Fruit fly (Drosophila melanogaster) whole organism, embryonic: ENCODE measurements around the gene Ppm1.

Experiments used
- CG1024 ChIP-seq: fragments of 200-800 bp; sonication (Bioruptor generic); IDR thresholded peaks from 2 replicates; pipeline ENCODE4 v1.3.6; 2022; ENCODE audit warnings: missing biosample characterization, missing genetic modification characterization
- CG18476 ChIP-seq: fragments of 200-800 bp; sonication (Bioruptor generic); optimal IDR thresholded peaks from 2 replicates; lab custom pipeline; 2016; ENCODE audit warnings: missing biosample characterization, mild to moderate bottlenecking, missing genetic modification characterization
- CG42726 ChIP-seq: fragments of 200-800 bp; sonication (Bioruptor generic); IDR thresholded peaks from 2 replicates; pipeline ENCODE4 v1.3.6; 2022; ENCODE audit warnings: missing biosample characterization, missing genetic modification characterization; ENCODE audit not compliant: partially characterized antibody
- CG4707 ChIP-seq: fragments of 200-800 bp; sonication (Bioruptor generic); optimal IDR thresholded peaks from 2 replicates; lab custom pipeline; 2018; ENCODE audit warnings: missing biosample characterization, mild to moderate bottlenecking, missing genetic modification characterization, moderate library complexity
- CG6791 ChIP-seq: fragments of 200-800 bp; sonication (Bioruptor generic); IDR thresholded peaks from 3 replicates; pipeline ENCODE4 v1.3.6; 2022; ENCODE audit warnings: missing biosample characterization, missing genetic modification characterization; ENCODE audit not compliant: partially characterized antibody
- CG8924 ChIP-seq: fragments of 200-800 bp; optimal IDR thresholded peaks from 3 replicates; lab custom pipeline; 2019; ENCODE audit warnings: missing biosample characterization, mild to moderate bottlenecking, missing genetic modification characterization, moderate library complexity
- Dad ChIP-seq: fragments of 200-800 bp; sonication (Bioruptor generic); optimal IDR thresholded peaks from 3 replicates; lab custom pipeline; 2016; ENCODE audit warnings: missing biosample characterization, missing genetic modification characterization
- ab ChIP-seq: fragments of 200-800 bp; sonication (Bioruptor generic); optimal IDR thresholded peaks from 2 replicates; lab custom pipeline; 2016; ENCODE audit warnings: missing biosample characterization, missing genetic modification characterization
- eve ChIP-seq, 2 experiments: fragments of >200 bp; optimal IDR thresholded peaks; 2 replicates each; lab custom pipeline; 2017; ENCODE audit warnings: missing biosample characterization in 2 of 2, missing genetic modification characterization in 2 of 2
- hb ChIP-seq: fragments of 200-800 bp; sonication (Bioruptor generic); IDR thresholded peaks from 3 replicates; pipeline ENCODE4 v1.3.6; 2022; ENCODE audit warnings: missing biosample characterization, missing genetic modification characterization; ENCODE audit not compliant: partially characterized antibody

DNA sequence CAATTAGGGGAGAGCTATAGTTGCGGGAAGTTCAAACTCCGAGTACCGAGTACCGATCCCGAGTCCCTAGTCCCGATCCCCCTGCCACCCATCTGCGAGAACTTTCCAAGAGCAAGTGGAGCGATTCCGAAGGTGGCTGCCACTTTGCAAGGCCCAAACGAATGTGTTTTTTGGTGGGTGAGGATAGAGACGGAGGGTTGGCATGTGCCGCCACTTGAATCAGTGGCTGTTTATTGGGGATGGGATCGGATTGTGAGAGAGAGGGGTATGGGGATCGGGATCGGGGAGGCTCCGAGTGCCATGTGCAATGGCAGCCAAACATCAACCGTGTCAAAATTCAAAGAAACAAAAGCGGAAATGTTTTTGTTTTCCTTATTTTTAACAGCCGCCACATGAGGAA is 11.1 kb downstream of the Ppm1 start:
- TF ChIP-seq eve (GFP tag; optimal IDR thresholded peaks at IDR 0.05; lab: Kevin White, UChicago) (no peak), ab (GFP tag; lab: Kevin White, UChicago) (no peak), hb (GFP tag; lab: Robert Waterston, UW) (no peak), CG8924 (no peak), CG1024 (GFP tag; lab: Robert Waterston, UW) (no peak), CG6791 (GFP tag; lab: Robert Waterston, UW) (no peak; the same call in 2 of the 3 replicates), CG18476 (GFP tag; lab: Kevin White, UChicago) (no peak), Dad (GFP tag; lab: Kevin White, UChicago) (no peak), CG4707 (no peak), CG42726 (GFP tag; lab: Robert Waterston, UW) (no peak)
